Fruit fly (Drosophila melanogaster) whole organism, prepupa: ENCODE results near the gene slpr.

Experiments used
- CG10631 ChIP-seq: fragments of 200-800 bp; sonication (Bioruptor generic); optimal IDR thresholded peaks from 2 replicates; lab custom pipeline; 2016; ENCODE audit warnings: missing biosample characterization, missing genetic modification characterization
- CG10669 ChIP-seq: fragments of 200-800 bp; sonication (Bioruptor generic); optimal IDR thresholded peaks from 3 replicates; lab custom pipeline; 2018; ENCODE audit warnings: missing biosample characterization, mild to moderate bottlenecking, missing genetic modification characterization, moderate library complexity
- CG11762 ChIP-seq: fragments of 200-800 bp; sonication (Bioruptor generic); optimal IDR thresholded peaks from 3 replicates; lab custom pipeline; 2016; ENCODE audit warnings: missing biosample characterization, missing genetic modification characterization; ENCODE audit not compliant: insufficient read depth
- CG15336 ChIP-seq: fragments of 200-800 bp; sonication (Bioruptor generic); IDR thresholded peaks from 2 replicates; pipeline ENCODE4 v1.3.6; 2022; ENCODE audit warnings: missing biosample characterization, missing genetic modification characterization
- CG1621 ChIP-seq: fragments of 200-800 bp; sonication (Bioruptor generic); optimal IDR thresholded peaks from 3 replicates; lab custom pipeline; 2018; ENCODE audit warnings: missing biosample characterization, mild to moderate bottlenecking, missing genetic modification characterization
- CG3032 ChIP-seq: fragments of 200-800 bp; optimal IDR thresholded peaks from 2 replicates; lab custom pipeline; 2019; ENCODE audit warnings: missing biosample characterization, mild to moderate bottlenecking, missing genetic modification characterization, moderate library complexity
- CG32006 ChIP-seq: fragments of 200-800 bp; sonication (Bioruptor generic); optimal IDR thresholded peaks from 3 replicates; lab custom pipeline; 2017; ENCODE audit warnings: missing biosample characterization, mild to moderate bottlenecking, missing genetic modification characterization
- CG3919 ChIP-seq: fragments of 200-800 bp; sonication (Bioruptor generic); optimal IDR thresholded peaks from 3 replicates; lab custom pipeline; 2016; ENCODE audit warnings: missing biosample characterization, missing genetic modification characterization
- CG4318 ChIP-seq: fragments of 200-800 bp; sonication (Bioruptor generic); optimal IDR thresholded peaks from 3 replicates; lab custom pipeline; 2017; ENCODE audit warnings: missing biosample characterization, mild to moderate bottlenecking, missing genetic modification characterization
- CG6163 ChIP-seq: fragments of 200-800 bp; sonication (Bioruptor generic); IDR thresholded peaks from 3 replicates; pipeline ENCODE4 v1.3.6; 2022; ENCODE audit warnings: missing biosample characterization, missing genetic modification characterization
- CG6276 ChIP-seq: fragments of 200-800 bp; sonication (Bioruptor generic); optimal IDR thresholded peaks from 2 replicates; lab custom pipeline; 2017; ENCODE audit warnings: missing biosample characterization, mild to moderate bottlenecking, missing genetic modification characterization
- CG6792 ChIP-seq: fragments of 200-800 bp; sonication (Bioruptor generic); optimal IDR thresholded peaks from 3 replicates; lab custom pipeline; 2016; ENCODE audit warnings: missing biosample characterization, missing genetic modification characterization
- CG6808 ChIP-seq: fragments of 200-800 bp; sonication (Bioruptor generic); optimal IDR thresholded peaks from 3 replicates; lab custom pipeline; 2017; ENCODE audit warnings: missing biosample characterization, missing genetic modification characterization, mild to moderate bottlenecking, moderate library complexity, missing genetic modification reagents
- CG6854 ChIP-seq: fragments of 200-800 bp; sonication (Bioruptor generic); optimal IDR thresholded peaks from 2 replicates; lab custom pipeline; 2017; ENCODE audit warnings: missing biosample characterization, mild to moderate bottlenecking, missing genetic modification characterization
- CG7368 ChIP-seq: fragments of 200-800 bp; sonication (Bioruptor generic); optimal IDR thresholded peaks from 3 replicates; lab custom pipeline; 2016; ENCODE audit warnings: missing biosample characterization, missing genetic modification characterization
- CG8119 ChIP-seq: fragments of 200-800 bp; sonication (Bioruptor generic); IDR thresholded peaks from 3 replicates; pipeline ENCODE4 v1.3.6; 2022; ENCODE audit warnings: missing biosample characterization, missing genetic modification characterization
- CG8632 ChIP-seq: fragments of 200-800 bp; sonication (Bioruptor generic); optimal IDR thresholded peaks from 3 replicates; lab custom pipeline; 2016; ENCODE audit warnings: missing biosample characterization, missing genetic modification characterization
- CG9139 ChIP-seq: fragments of 200-800 bp; sonication (Bioruptor generic); optimal IDR thresholded peaks from 3 replicates; lab custom pipeline; 2017; ENCODE audit warnings: missing biosample characterization, mild to moderate bottlenecking, missing genetic modification characterization
- Eip78C ChIP-seq: fragments of 200-800 bp; sonication (Bioruptor generic); peaks from one replicate; lab custom pipeline; 2016; ENCODE audit warnings: missing biosample characterization, missing genetic modification characterization
- Ets21C ChIP-seq: fragments of 200-800 bp; sonication (Bioruptor generic); optimal IDR thresholded peaks from 3 replicates; lab custom pipeline; 2016; ENCODE audit warnings: missing biosample characterization, missing genetic modification characterization
- Smox ChIP-seq: fragments of 200-800 bp; sonication (Bioruptor generic); optimal IDR thresholded peaks from 3 replicates; lab custom pipeline; 2016; ENCODE audit warnings: missing biosample characterization, missing genetic modification characterization
- Sox102F ChIP-seq: fragments of 200-800 bp; sonication (Bioruptor generic); optimal IDR thresholded peaks from 2 replicates; lab custom pipeline; 2016; ENCODE audit warnings: missing biosample characterization, mild to moderate bottlenecking, missing genetic modification characterization
- Sox14 ChIP-seq: fragments of 200-800 bp; sonication (Bioruptor generic); optimal IDR thresholded peaks from 3 replicates; lab custom pipeline; 2016; ENCODE audit warnings: missing biosample characterization, missing genetic modification characterization
- Sox15 ChIP-seq: fragments of 200-800 bp; sonication (Bioruptor generic); optimal IDR thresholded peaks from 3 replicates; lab custom pipeline; 2016; ENCODE audit warnings: missing biosample characterization, missing genetic modification characterization
- acj6 ChIP-seq: fragments of 200-800 bp; sonication (Bioruptor generic); optimal IDR thresholded peaks from 3 replicates; lab custom pipeline; 2016; ENCODE audit warnings: missing biosample characterization, missing genetic modification characterization
- dsx ChIP-seq: fragments of 200-800 bp; optimal IDR thresholded peaks from 3 replicates; lab custom pipeline; 2019; ENCODE audit warnings: missing biosample characterization, mild to moderate bottlenecking, missing genetic modification characterization, moderate library complexity; ENCODE audit not compliant: poor library complexity, severe bottlenecking
- esn ChIP-seq: fragments of 200-800 bp; sonication (Bioruptor generic); optimal IDR thresholded peaks from 2 replicates; lab custom pipeline; 2016; ENCODE audit warnings: missing biosample characterization, mild to moderate bottlenecking, missing genetic modification characterization, moderate library complexity
- net ChIP-seq: fragments of 200-800 bp; sonication (Bioruptor generic); optimal IDR thresholded peaks from 3 replicates; lab custom pipeline; 2016; ENCODE audit warnings: missing biosample characterization, missing genetic modification characterization
- pdm3 ChIP-seq: fragments of 200-800 bp; sonication (Bioruptor generic); optimal IDR thresholded peaks from 3 replicates; lab custom pipeline; 2016; ENCODE audit warnings: missing biosample characterization, missing genetic modification characterization
- spab ChIP-seq: fragments of 200-800 bp; sonication (Bioruptor generic); optimal IDR thresholded peaks from 2 replicates; lab custom pipeline; 2017; ENCODE audit warnings: missing biosample characterization, mild to moderate bottlenecking, missing genetic modification characterization, missing genetic modification reagents
- ss ChIP-seq, 2 experiments: fragments of 200-800 bp; sonication (Bioruptor generic); optimal IDR thresholded peaks; 2 replicates in 1 of 2; 3 replicates in 1 of 2; lab custom pipeline; 2017 to 2018; ENCODE audit warnings: mild to moderate bottlenecking in 2 of 2, missing biosample characterization in 2 of 2, missing genetic modification characterization in 2 of 2, moderate library complexity in 1 of 2
- svp ChIP-seq: fragments of 200-800 bp; sonication (Bioruptor generic); peaks from one replicate; lab custom pipeline; 2016; ENCODE audit warnings: missing biosample characterization, missing genetic modification characterization

Gene slpr

dm6 chrX:8178165-8178955 is 1.4 kb upstream of the slpr start, which contains the start of gene sdt:
Gene sdt, plus strand, starts transcription at chrX:8178549.
- TF ChIP-seq CG32006 (GFP tag; lab: Kevin White, UChicago) (peak; percentile 42), Eip78C (peak; percentile 75), svp (GFP tag; lab: Kevin White, UChicago) (peak; percentile 70), Smox (no peak), CG3032 (no peak), dsx (GFP tag; lab: Kevin White, UChicago) (peak; percentile 10), net (GFP tag; lab: Kevin White, UChicago) (peak; percentile 11), acj6 (GFP tag; lab: Kevin White, UChicago) (no peak), ss (GFP tag; optimal IDR thresholded peaks at IDR 0.05; lab: Kevin White, UChicago) (peak in 1 of 2 experiments; percentile 48)
- TF ChIP-seq, all 60 proteins: peak for 6

- TF ChIP-seq Eip78C (no peak), esn (GFP tag; lab: Kevin White, UChicago) (no peak), Sox15 (GFP tag; lab: Kevin White, UChicago) (no peak), ss (GFP tag; optimal IDR thresholded peaks at IDR 0.05; lab: Kevin White, UChicago) (no peak), CG6792 (GFP tag; lab: Kevin White, UChicago) (no peak), Ets21C (GFP tag; lab: Kevin White, UChicago) (no peak), CG6854 (no peak), CG7368 (GFP tag; lab: Kevin White, UChicago) (peak; percentile 65), CG8632 (GFP tag; lab: Kevin White, UChicago) (no peak)
Observed at dm6 chrX:8177742-8178141, 757 bp upstream of the slpr start.

DNA sequence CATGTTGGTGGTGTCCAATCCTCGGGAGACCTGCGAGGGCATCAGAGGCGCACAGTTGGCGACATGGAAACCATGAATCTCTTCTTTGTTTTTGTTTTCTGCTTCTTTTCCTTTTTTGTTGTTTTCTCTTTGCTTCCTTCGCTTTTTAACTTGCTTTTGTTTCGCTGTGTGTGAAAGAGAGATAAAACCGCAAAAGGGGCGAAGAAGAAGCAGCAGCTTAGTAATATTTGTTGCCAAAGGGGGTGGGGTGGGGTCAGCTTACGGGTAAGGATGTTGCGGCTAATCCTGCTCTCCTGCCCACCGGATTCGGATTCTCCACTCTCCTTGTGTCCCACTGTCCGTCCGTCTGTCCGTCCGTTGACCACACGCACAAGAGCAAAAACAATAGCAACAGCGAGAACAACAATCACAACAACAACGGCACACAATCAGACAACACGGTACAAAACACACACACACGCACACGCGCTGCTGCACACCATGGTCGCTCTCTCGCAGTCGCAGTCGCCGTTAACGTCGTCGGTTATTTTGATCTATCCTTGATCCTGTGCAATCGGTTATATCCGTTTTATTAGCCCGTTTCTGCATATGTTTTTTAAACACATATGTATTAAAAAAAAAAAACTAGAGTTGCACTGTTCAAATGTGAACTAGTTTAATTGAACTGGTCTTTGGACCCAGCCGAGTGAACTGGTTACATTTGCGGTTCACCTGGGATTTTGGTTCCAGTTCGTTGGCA is 525 bp downstream of the slpr start:
- TF ChIP-seq CG6163 (GFP tag; lab: Robert Waterston, UW) = peak; percentile 26; the same call in 1 of the 3 replicates
- no peak for TF ChIP-seq CG10631 (GFP tag; lab: Kevin White, UChicago)
- peak; percentile 54 for TF ChIP-seq CG3032
- no peak for TF ChIP-seq CG3919 (GFP tag; lab: Kevin White, UChicago)
- TF ChIP-seq CG15336 = 0 out of 2 replicates have a peak, but pooled peaks have one; percentile 19
- no peak for TF ChIP-seq CG10669 (GFP tag; lab: Kevin White, UChicago)
- TF ChIP-seq Eip78C = peak; percentile 56
- peak; percentile 38 for TF ChIP-seq CG6276 (GFP tag; lab: Kevin White, UChicago)
- peak; percentile 8 for TF ChIP-seq CG32006 (GFP tag; lab: Kevin White, UChicago)
- peak; percentile 16 for TF ChIP-seq Sox14 (GFP tag; lab: Kevin White, UChicago)
- no peak for TF ChIP-seq Sox102F (GFP tag; lab: Kevin White, UChicago)
- TF ChIP-seq CG8119 (GFP tag; lab: Robert Waterston, UW) = peak; percentile 46; the same call in 1 of the 3 replicates
- peak; percentile 52 to 58 for TF ChIP-seq ss (GFP tag; optimal IDR thresholded peaks at IDR 0.05; lab: Kevin White, UChicago)
- TF ChIP-seq CG4318 (GFP tag; lab: Kevin White, UChicago) = no peak
- TF ChIP-seq spab (GFP tag; lab: Kevin White, UChicago) = peak; percentile 33
- TF ChIP-seq CG9139 (GFP tag; lab: Kevin White, UChicago) = peak; percentile 38
- TF ChIP-seq pdm3 (GFP tag; lab: Kevin White, UChicago) = no peak
- no peak for TF ChIP-seq CG11762 (GFP tag; lab: Kevin White, UChicago)
- TF ChIP-seq CG1621 (tag; lab: Kevin White, UChicago) = peak; percentile 66
- TF ChIP-seq CG6808 = peak; percentile 73
- TF ChIP-seq CG6854 = no peak
- TF ChIP-seq, all 60 proteins: peak for 13
